Worm (Caenorhabditis elegans): ENCODE measurements around the gene cup-15.

DNA sequence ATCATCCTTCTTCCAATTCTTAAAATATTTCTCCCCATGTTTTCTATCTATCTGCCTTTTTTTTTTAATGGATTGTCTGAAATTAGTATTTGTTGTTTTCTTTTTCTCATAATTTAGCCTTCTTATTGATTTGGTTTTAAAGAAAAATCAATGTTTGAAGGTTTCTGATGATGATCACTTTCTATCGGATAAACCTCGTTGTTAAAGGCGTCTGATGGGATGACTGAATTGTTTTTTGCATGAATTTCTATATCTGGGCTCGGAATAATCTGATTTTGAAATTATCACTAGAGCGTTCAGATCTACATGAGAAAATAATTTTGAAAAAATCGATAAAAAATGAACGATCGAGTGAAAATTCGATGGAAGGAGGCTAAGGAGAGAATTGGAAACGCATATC is 19.1 kb upstream of the cup-15 start, which contains the start of gene scp-1:
- no peak for TF ChIP-seq nhr-12 (tag; optimal IDR thresholded peaks at IDR 0.05)
- TF ChIP-seq lsy-2 (tag; optimal IDR thresholded peaks at IDR 0.05): no peak
- TF ChIP-seq snpc-4 (tag; optimal IDR thresholded peaks at IDR 0.05): no peak
- TF ChIP-seq ztf-11 (tag; optimal IDR thresholded peaks at IDR 0.05): no peak
- TF ChIP-seq mep-1 (tag; optimal IDR thresholded peaks at IDR 0.05): no peak
